Fruit fly (Drosophila melanogaster) whole organism, embryonic: ENCODE results near the gene CG9986.

Experiments used
- Asciz ChIP-seq: fragments of 200-800 bp; sonication (Bioruptor generic); optimal IDR thresholded peaks from 2 replicates; lab custom pipeline; 2017; ENCODE audit warnings: missing biosample characterization, mild to moderate bottlenecking, missing genetic modification characterization, missing genetic modification reagents
- BtbVII ChIP-seq: fragments of 200-800 bp; sonication (Bioruptor generic); optimal IDR thresholded peaks from 3 replicates; lab custom pipeline; 2017; ENCODE audit warnings: missing biosample characterization, mild to moderate bottlenecking, missing genetic modification characterization
- CG10209 ChIP-seq: fragments of 200-800 bp; sonication (Bioruptor generic); optimal IDR thresholded peaks from 3 replicates; lab custom pipeline; 2017; ENCODE audit warnings: missing biosample characterization, mild to moderate bottlenecking, missing genetic modification characterization, missing genetic modification reagents
- CG11504 ChIP-seq: fragments of 200-800 bp; sonication (Bioruptor generic); optimal IDR thresholded peaks from 3 replicates; lab custom pipeline; 2019; ENCODE audit warnings: missing biosample characterization, mild to moderate bottlenecking, missing genetic modification characterization, moderate library complexity
- CG12236 ChIP-seq: fragments of 200-800 bp; sonication (Bioruptor generic); optimal IDR thresholded peaks from 2 replicates; lab custom pipeline; 2016; ENCODE audit warnings: missing biosample characterization, missing genetic modification characterization
- CG12769 ChIP-seq: fragments of 200-800 bp; sonication (Bioruptor generic); optimal IDR thresholded peaks from 2 replicates; lab custom pipeline; 2019; ENCODE audit warnings: missing biosample characterization, mild to moderate bottlenecking, missing genetic modification characterization, moderate library complexity
- CG14441 ChIP-seq: fragments of 200-800 bp; sonication (Bioruptor generic); IDR thresholded peaks from 2 replicates; pipeline ENCODE4 v1.3.6; 2022; ENCODE audit warnings: missing biosample characterization, missing genetic modification characterization
- CG15011 ChIP-seq: fragments of 200-800 bp; sonication (Bioruptor generic); optimal IDR thresholded peaks from 3 replicates; lab custom pipeline; 2018; ENCODE audit warnings: missing biosample characterization, mild to moderate bottlenecking, missing genetic modification characterization
- CG15696 ChIP-seq: fragments of 200-800 bp; sonication (Bioruptor generic); optimal IDR thresholded peaks from 2 replicates; lab custom pipeline; 2019; ENCODE audit warnings: missing biosample characterization, mild to moderate bottlenecking, missing genetic modification characterization, moderate library complexity
- CG1647 ChIP-seq: fragments of 200-800 bp; sonication (Bioruptor generic); optimal IDR thresholded peaks from 3 replicates; lab custom pipeline; 2016; ENCODE audit warnings: missing biosample characterization, missing genetic modification characterization
- CG18619 ChIP-seq: fragments of 200-800 bp; sonication (Bioruptor generic); optimal IDR thresholded peaks from 3 replicates; lab custom pipeline; 2017; ENCODE audit warnings: missing biosample characterization, mild to moderate bottlenecking, missing genetic modification characterization
- CG2678 ChIP-seq: fragments of 200-800 bp; sonication (Bioruptor generic); optimal IDR thresholded peaks from 3 replicates; lab custom pipeline; 2019; ENCODE audit warnings: missing biosample characterization, mild to moderate bottlenecking, missing genetic modification characterization, moderate library complexity
- CG3163 ChIP-seq: fragments of 200-800 bp; sonication (Bioruptor generic); optimal IDR thresholded peaks from 3 replicates; lab custom pipeline; 2016; ENCODE audit warnings: missing biosample characterization, missing genetic modification characterization
- CG4617 ChIP-seq: fragments of 200-800 bp; sonication (Bioruptor generic); optimal IDR thresholded peaks from 3 replicates; lab custom pipeline; 2016; ENCODE audit warnings: missing biosample characterization, missing genetic modification characterization, borderline replicate concordance
- CG5953 ChIP-seq: fragments of 200-800 bp; sonication (Bioruptor generic); IDR thresholded peaks from 2 replicates; pipeline ENCODE4 v1.3.6; 2022; ENCODE audit warnings: missing biosample characterization, missing genetic modification characterization
- CG6813 ChIP-seq: fragments of 200-800 bp; sonication (Bioruptor generic); optimal IDR thresholded peaks from 2 replicates; lab custom pipeline; 2017; ENCODE audit warnings: missing biosample characterization, missing genetic modification characterization, mild to moderate bottlenecking, moderate library complexity, missing genetic modification reagents
- CG7963 ChIP-seq: fragments of 200-800 bp; sonication (Bioruptor generic); IDR thresholded peaks from 3 replicates; pipeline ENCODE4 v1.3.6; 2022; ENCODE audit warnings: missing biosample characterization, missing genetic modification characterization; ENCODE audit not compliant: partially characterized antibody
- CG8359 ChIP-seq: fragments of 200-800 bp; sonication (Bioruptor generic); optimal IDR thresholded peaks from 2 replicates; lab custom pipeline; 2017; ENCODE audit warnings: missing biosample characterization, mild to moderate bottlenecking, missing genetic modification characterization, borderline replicate concordance
- CG8944 ChIP-seq: fragments of 200-800 bp; sonication (Bioruptor generic); optimal IDR thresholded peaks from 3 replicates; lab custom pipeline; 2016; ENCODE audit warnings: missing biosample characterization, missing genetic modification characterization
- CG9727 ChIP-seq: fragments of 200-800 bp; sonication (Bioruptor generic); optimal IDR thresholded peaks from 3 replicates; lab custom pipeline; 2017; ENCODE audit warnings: missing biosample characterization, mild to moderate bottlenecking, missing genetic modification characterization
- CG9817 ChIP-seq: fragments of 200-800 bp; sonication (Bioruptor generic); optimal IDR thresholded peaks from 2 replicates; lab custom pipeline; 2018; ENCODE audit warnings: missing biosample characterization, mild to moderate bottlenecking, missing genetic modification characterization, moderate library complexity
- Chrac-16 ChIP-seq: fragments of 200-800 bp; sonication (Bioruptor generic); optimal IDR thresholded peaks from 3 replicates; lab custom pipeline; 2016; ENCODE audit warnings: missing biosample characterization, missing genetic modification characterization
- D ChIP-seq, 2 experiments: fragments of 200-800 bp in 1 of 2; fragments of >200 bp in 1 of 2; sonication (Bioruptor generic) in 1 of 2; optimal IDR thresholded peaks; 2 replicates in 1 of 2; 3 replicates in 1 of 2; lab custom pipeline; 2017; ENCODE audit warnings: mild to moderate bottlenecking in 1 of 2, missing biosample characterization in 1 of 2, missing genetic modification characterization in 1 of 2, missing genetic modification reagents in 1 of 2
- Deaf1 ChIP-seq: fragments of 200-800 bp; optimal IDR thresholded peaks from 3 replicates; lab custom pipeline; 2019; ENCODE audit warnings: missing biosample characterization, mild to moderate bottlenecking, missing genetic modification characterization, moderate library complexity
- HHEX ChIP-seq: fragments of 200-800 bp; sonication (Bioruptor generic); optimal IDR thresholded peaks from 3 replicates; lab custom pipeline; 2017; ENCODE audit warnings: missing biosample characterization, mild to moderate bottlenecking, missing genetic modification characterization, missing genetic modification reagents
- HLH4C ChIP-seq: fragments of 200-800 bp; sonication (Bioruptor generic); IDR thresholded peaks from 3 replicates; pipeline ENCODE4 v1.3.6; 2022; ENCODE audit warnings: missing biosample characterization, missing genetic modification characterization; ENCODE audit not compliant: partially characterized antibody
- Kr ChIP-seq: fragments of 200-800 bp; sonication (Bioruptor generic); optimal IDR thresholded peaks from 2 replicates; lab custom pipeline; 2017; ENCODE audit warnings: missing biosample characterization, mild to moderate bottlenecking, missing genetic modification characterization
- Mes4 ChIP-seq: fragments of 200-800 bp; sonication (Bioruptor generic); optimal IDR thresholded peaks from 2 replicates; lab custom pipeline; 2016; ENCODE audit warnings: missing biosample characterization, missing genetic modification characterization
- PHDP ChIP-seq: fragments of 200-800 bp; sonication (Bioruptor generic); optimal IDR thresholded peaks from 3 replicates; lab custom pipeline; 2018; ENCODE audit warnings: missing biosample characterization, mild to moderate bottlenecking, missing genetic modification characterization, moderate library complexity
- Sox100B ChIP-seq: fragments of 200-800 bp; sonication (Bioruptor generic); optimal IDR thresholded peaks from 3 replicates; lab custom pipeline; 2018; ENCODE audit warnings: missing biosample characterization, mild to moderate bottlenecking, missing genetic modification characterization
- Sry-β ChIP-seq: fragments of 200-800 bp; sonication (Bioruptor generic); optimal IDR thresholded peaks from 2 replicates; lab custom pipeline; 2018; ENCODE audit warnings: missing biosample characterization, mild to moderate bottlenecking, missing genetic modification characterization, moderate library complexity
- YL-1 ChIP-seq: fragments of 200-800 bp; sonication (Bioruptor generic); optimal IDR thresholded peaks from 3 replicates; lab custom pipeline; 2017; ENCODE audit warnings: missing biosample characterization, mild to moderate bottlenecking, missing genetic modification characterization
- br ChIP-seq: fragments of >200 bp; optimal IDR thresholded peaks from 2 replicates; lab custom pipeline; 2017
- ci ChIP-seq: fragments of 200-800 bp; sonication (Bioruptor generic); IDR thresholded peaks from 3 replicates; pipeline ENCODE4 v1.3.6; 2022; ENCODE audit warnings: missing biosample characterization, missing genetic modification characterization
- crp ChIP-seq, 2 experiments: fragments of 200-800 bp; sonication (Bioruptor generic); optimal IDR thresholded peaks; 2 replicates in 1 of 2; 3 replicates in 1 of 2; lab custom pipeline; 2017; ENCODE audit warnings: missing biosample characterization in 2 of 2, missing genetic modification characterization in 2 of 2, mild to moderate bottlenecking in 1 of 2, moderate library complexity in 1 of 2
- dati ChIP-seq: fragments of 200-800 bp; sonication (Bioruptor generic); IDR thresholded peaks from 2 replicates; pipeline ENCODE4 v1.3.6; 2022; ENCODE audit warnings: missing biosample characterization, missing genetic modification characterization
- dimm ChIP-seq: fragments of 200-800 bp; sonication (Bioruptor generic); IDR thresholded peaks from 2 replicates; pipeline ENCODE4 v1.3.6; 2022; ENCODE audit warnings: missing biosample characterization, missing genetic modification characterization
- dmrt11E ChIP-seq: fragments of 200-800 bp; sonication (Bioruptor generic); optimal IDR thresholded peaks from 3 replicates; lab custom pipeline; 2018; ENCODE audit warnings: missing biosample characterization, mild to moderate bottlenecking, missing genetic modification characterization, moderate library complexity
- ems ChIP-seq: fragments of 200-800 bp; sonication (Bioruptor generic); optimal IDR thresholded peaks from 3 replicates; lab custom pipeline; 2016; ENCODE audit warnings: missing biosample characterization, missing genetic modification characterization
- gem ChIP-seq: fragments of 200-800 bp; sonication (Bioruptor generic); optimal IDR thresholded peaks from 2 replicates; lab custom pipeline; 2019; ENCODE audit warnings: missing biosample characterization, mild to moderate bottlenecking, missing genetic modification characterization, moderate library complexity
- gfzf ChIP-seq: fragments of 200-800 bp; sonication (Bioruptor generic); optimal IDR thresholded peaks from 2 replicates; lab custom pipeline; 2016; ENCODE audit warnings: missing biosample characterization, mild to moderate bottlenecking, missing genetic modification characterization, moderate library complexity
- nau ChIP-seq: fragments of 200-800 bp; sonication (Bioruptor generic); optimal IDR thresholded peaks from 3 replicates; lab custom pipeline; 2017; ENCODE audit warnings: missing biosample characterization, mild to moderate bottlenecking, missing genetic modification characterization, missing genetic modification reagents
- odd ChIP-seq: fragments of 200-800 bp; sonication (Bioruptor generic); optimal IDR thresholded peaks from 2 replicates; lab custom pipeline; 2017; ENCODE audit warnings: missing biosample characterization, mild to moderate bottlenecking, missing genetic modification characterization
- org-1 ChIP-seq: fragments of 200-800 bp; sonication (Bioruptor generic); optimal IDR thresholded peaks from 2 replicates; lab custom pipeline; 2017; ENCODE audit warnings: missing biosample characterization, missing genetic modification characterization
- pros ChIP-seq: fragments of 200-800 bp; sonication (Bioruptor generic); optimal IDR thresholded peaks from 3 replicates; lab custom pipeline; 2019; ENCODE audit warnings: missing biosample characterization, mild to moderate bottlenecking, missing genetic modification characterization, moderate library complexity
- sens ChIP-seq: fragments of 200-800 bp; sonication (Bioruptor generic); peaks from one replicate; lab custom pipeline; 2016; ENCODE audit warnings: missing biosample characterization, missing genetic modification characterization
- tll ChIP-seq, 2 experiments: fragments of 200-800 bp in 1 of 2; fragments of >200 bp in 1 of 2; sonication (Bioruptor generic) in 1 of 2; optimal IDR thresholded peaks; 2 replicates each; lab custom pipeline; 2017 to 2019; ENCODE audit warnings: missing biosample characterization in 2 of 2, missing genetic modification characterization in 2 of 2, mild to moderate bottlenecking in 1 of 2, moderate library complexity in 1 of 2
- unpg ChIP-seq: fragments of 200-800 bp; sonication (Bioruptor generic); optimal IDR thresholded peaks from 3 replicates; lab custom pipeline; 2018; ENCODE audit warnings: missing biosample characterization, mild to moderate bottlenecking, missing genetic modification characterization, moderate library complexity
- zfh1 ChIP-seq: fragments of 200-800 bp; sonication (Bioruptor generic); IDR thresholded peaks from 3 replicates; pipeline ENCODE4 v1.3.6; 2022; ENCODE audit warnings: missing biosample characterization, missing genetic modification characterization

The CG9986 gene

dm6 chr3R:28569529-28570175, 36.2 kb upstream of the CG9986 start:
- TF ChIP-seq unpg (GFP tag; lab: Kevin White, UChicago) (peak; percentile 21), CG15696 (tag; lab: Kevin White, UChicago) (peak; percentile 12), YL-1 (no peak), D (optimal IDR thresholded peaks at IDR 0.05; lab: Kevin White, UChicago) (no peak), D (GFP tag; optimal IDR thresholded peaks at IDR 0.05; lab: Kevin White, UChicago) (peak; percentile 8), CG9727 (GFP tag; lab: Kevin White, UChicago) (no peak), CG5953 (GFP tag; lab: Robert Waterston, UW) (no peak), dimm (GFP tag; lab: Robert Waterston, UW) (no peak), CG2678 (tag; lab: Kevin White, UChicago) (peak; percentile 27), tll (GFP tag; optimal IDR thresholded peaks at IDR 0.05; lab: Kevin White, UChicago) (peak in 1 of 2 experiments; percentile 55), odd (peak; percentile 6), sens (GFP tag; lab: Kevin White, UChicago) (peak; percentile 75), CG18619 (GFP tag; lab: Kevin White, UChicago) (no peak), CG6813 (peak; percentile 22), CG3163 (GFP tag; lab: Kevin White, UChicago) (no peak), CG11504 (tag; lab: Kevin White, UChicago) (peak; percentile 7), gem (peak; percentile 17), CG7963 (GFP tag; lab: Robert Waterston, UW) (no peak), org-1 (peak; percentile 1), ems (GFP tag; lab: Kevin White, UChicago) (no peak), ci (0 out of 3 replicates have a peak, but pooled peaks have one; percentile 41), CG1647 (no peak), CG10209 (GFP tag; lab: Kevin White, UChicago) (peak; percentile 14), dmrt11E (tag; lab: Kevin White, UChicago) (peak; percentile 19), nau (GFP tag; lab: Kevin White, UChicago) (peak; percentile 10), PHDP (tag; lab: Kevin White, UChicago) (peak; percentile 14), Asciz (GFP tag; lab: Kevin White, UChicago) (no peak), BtbVII (GFP tag; lab: Kevin White, UChicago) (peak; percentile 10), Sox100B (GFP tag; lab: Kevin White, UChicago) (peak; percentile 8), zfh1 (GFP tag; lab: Robert Waterston, UW) (0 out of 3 replicates have a peak, but pooled peaks have one; percentile 28), CG15011 (GFP tag; lab: Kevin White, UChicago) (peak; percentile 1), Kr (GFP tag; lab: Kevin White, UChicago) (peak; percentile 44), pros (no peak)

DNA sequence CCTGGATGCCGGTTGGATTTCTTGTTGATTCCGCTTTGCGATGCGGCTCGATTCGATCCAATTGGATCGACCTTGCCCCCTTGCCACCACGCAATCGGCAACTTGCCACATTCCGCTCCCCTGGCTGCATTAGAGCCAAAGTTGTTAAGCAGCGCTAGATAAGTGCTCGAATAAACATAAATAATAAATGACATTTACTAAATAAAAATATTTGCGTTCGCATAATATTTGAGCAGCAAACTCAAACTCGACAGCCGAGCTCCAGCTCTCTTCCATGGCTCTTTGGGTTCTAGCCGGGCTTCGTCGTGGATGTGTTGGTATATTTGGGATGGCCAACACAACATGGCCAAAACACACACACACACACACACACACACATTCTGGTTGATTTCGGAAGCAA, 35.1 kb upstream of the CG9986 start:
- TF ChIP-seq gfzf (GFP tag; lab: Kevin White, UChicago) (no peak), CG12769 (tag; lab: Kevin White, UChicago) (peak; percentile 72), HLH4C (GFP tag; lab: Robert Waterston, UW) (no peak), Mes4 (GFP tag; lab: Kevin White, UChicago) (no peak), crp (GFP tag; optimal IDR thresholded peaks at IDR 0.05; lab: Kevin White, UChicago) (no peak), Sry-β (GFP tag; lab: Kevin White, UChicago) (peak; percentile 18), CG12236 (no peak), br (lab: Kevin White, UChicago) (no peak), CG4617 (no peak), dati (GFP tag; lab: Robert Waterston, UW) (no peak), CG8359 (GFP tag; lab: Kevin White, UChicago) (peak; percentile 64), HHEX (GFP tag; lab: Kevin White, UChicago) (peak; percentile 49), Chrac-16 (GFP tag; lab: Kevin White, UChicago) (no peak), Deaf1 (tag; lab: Kevin White, UChicago) (no peak), CG14441 (GFP tag; lab: Robert Waterston, UW) (no peak), CG9817 (peak; percentile 35), CG8944 (GFP tag; lab: Kevin White, UChicago) (no peak)
